Fruit fly (Drosophila melanogaster) whole organism, embryonic: ENCODE data around the gene CG44257.

Experiments used
- Abd-B ChIP-seq: fragments of 200-800 bp; sonication (Bioruptor generic); optimal IDR thresholded peaks from 2 replicates; lab custom pipeline; 2018; ENCODE audit warnings: missing biosample characterization, mild to moderate bottlenecking, missing genetic modification characterization, moderate library complexity
- Atf6 ChIP-seq: fragments of 200-800 bp; sonication (Bioruptor generic); IDR thresholded peaks from 2 replicates; pipeline ENCODE4 v1.3.6; 2022; ENCODE audit warnings: missing biosample characterization, missing genetic modification characterization
- CG10431 ChIP-seq: fragments of 200-800 bp; sonication (Bioruptor generic); optimal IDR thresholded peaks from 3 replicates; lab custom pipeline; 2018; ENCODE audit warnings: missing biosample characterization, mild to moderate bottlenecking, missing genetic modification characterization
- CG10654 ChIP-seq: fragments of 200-800 bp; sonication (Bioruptor generic); optimal IDR thresholded peaks from 2 replicates; lab custom pipeline; 2016; ENCODE audit warnings: missing biosample characterization, missing genetic modification characterization
- CG14014 ChIP-seq: fragments of 200-800 bp; sonication (Bioruptor generic); IDR thresholded peaks from 2 replicates; pipeline ENCODE4 v1.3.6; 2022; ENCODE audit warnings: missing biosample characterization, missing genetic modification characterization
- CG1603 ChIP-seq: fragments of 200-800 bp; sonication (Bioruptor generic); optimal IDR thresholded peaks from 2 replicates; lab custom pipeline; 2019; ENCODE audit warnings: missing biosample characterization, mild to moderate bottlenecking, missing genetic modification characterization, moderate library complexity
- CG16815 ChIP-seq: fragments of 200-800 bp; sonication (Bioruptor generic); optimal IDR thresholded peaks from 3 replicates; lab custom pipeline; 2017; ENCODE audit warnings: missing biosample characterization, mild to moderate bottlenecking, missing genetic modification characterization
- CG18476 ChIP-seq: fragments of 200-800 bp; sonication (Bioruptor generic); optimal IDR thresholded peaks from 2 replicates; lab custom pipeline; 2016; ENCODE audit warnings: missing biosample characterization, mild to moderate bottlenecking, missing genetic modification characterization
- CG18764 ChIP-seq: fragments of 200-800 bp; sonication (Bioruptor generic); optimal IDR thresholded peaks from 3 replicates; lab custom pipeline; 2016; ENCODE audit warnings: missing biosample characterization, missing genetic modification characterization
- CG42726 ChIP-seq: fragments of 200-800 bp; sonication (Bioruptor generic); IDR thresholded peaks from 2 replicates; pipeline ENCODE4 v1.3.6; 2022; ENCODE audit warnings: missing biosample characterization, missing genetic modification characterization; ENCODE audit not compliant: partially characterized antibody
- CG43689 ChIP-seq: fragments of 200-800 bp; sonication (Bioruptor generic); IDR thresholded peaks from 2 replicates; pipeline ENCODE4 v1.3.6; 2022; ENCODE audit warnings: missing biosample characterization, missing genetic modification characterization
- CG4424 ChIP-seq: fragments of 200-800 bp; sonication (Bioruptor generic); optimal IDR thresholded peaks from 3 replicates; lab custom pipeline; 2016; ENCODE audit warnings: missing biosample characterization, missing genetic modification characterization
- CG4617 ChIP-seq: fragments of 200-800 bp; sonication (Bioruptor generic); optimal IDR thresholded peaks from 3 replicates; lab custom pipeline; 2016; ENCODE audit warnings: missing biosample characterization, missing genetic modification characterization, borderline replicate concordance
- CG6765 ChIP-seq: fragments of 200-800 bp; sonication (Bioruptor generic); optimal IDR thresholded peaks from 3 replicates; lab custom pipeline; 2017; ENCODE audit warnings: missing biosample characterization, mild to moderate bottlenecking, missing genetic modification characterization
- CG7372 ChIP-seq: fragments of 200-800 bp; sonication (Bioruptor generic); IDR thresholded peaks from 2 replicates; pipeline ENCODE4 v1.3.6; 2022; ENCODE audit warnings: missing biosample characterization, missing genetic modification characterization
- CG9215 ChIP-seq: fragments of 200-800 bp; sonication (Bioruptor generic); IDR thresholded peaks from 2 replicates; pipeline ENCODE4 v1.3.6; 2022; ENCODE audit warnings: missing biosample characterization, missing genetic modification characterization
- CG9609 ChIP-seq: fragments of 200-800 bp; sonication (Bioruptor generic); optimal IDR thresholded peaks from 3 replicates; lab custom pipeline; 2016; ENCODE audit warnings: missing biosample characterization, missing genetic modification characterization
- CG9727 ChIP-seq: fragments of 200-800 bp; sonication (Bioruptor generic); optimal IDR thresholded peaks from 3 replicates; lab custom pipeline; 2017; ENCODE audit warnings: missing biosample characterization, mild to moderate bottlenecking, missing genetic modification characterization
- D19B ChIP-seq: fragments of 200-800 bp; sonication (Bioruptor generic); optimal IDR thresholded peaks from 2 replicates; lab custom pipeline; 2017; ENCODE audit warnings: missing biosample characterization, mild to moderate bottlenecking, missing genetic modification characterization
- Deaf1 ChIP-seq: fragments of 200-800 bp; optimal IDR thresholded peaks from 3 replicates; lab custom pipeline; 2019; ENCODE audit warnings: missing biosample characterization, mild to moderate bottlenecking, missing genetic modification characterization, moderate library complexity
- Dfd ChIP-seq, 2 experiments: fragments of >200 bp; optimal IDR thresholded peaks; 2 replicates each; lab custom pipeline; 2017; ENCODE audit warnings: missing biosample characterization in 2 of 2, missing genetic modification characterization in 2 of 2
- Dp ChIP-seq: fragments of 200-800 bp; sonication (Bioruptor generic); optimal IDR thresholded peaks from 2 replicates; lab custom pipeline; 2018; ENCODE audit warnings: missing biosample characterization, mild to moderate bottlenecking, missing genetic modification characterization, moderate library complexity
- Drgx ChIP-seq: fragments of 200-800 bp; sonication (Bioruptor generic); IDR thresholded peaks from 2 replicates; pipeline ENCODE4 v1.3.6; 2022; ENCODE audit warnings: missing biosample characterization, missing genetic modification characterization
- E2f1 ChIP-seq: fragments of 200-800 bp; sonication (Bioruptor generic); IDR thresholded peaks from 2 replicates; pipeline ENCODE4 v1.3.6; 2022; ENCODE audit warnings: missing biosample characterization, missing genetic modification characterization
- Ets97D ChIP-seq: fragments of 200-800 bp; sonication (Bioruptor generic); optimal IDR thresholded peaks from 3 replicates; lab custom pipeline; 2016; ENCODE audit warnings: missing biosample characterization, missing genetic modification characterization
- Hr51 ChIP-seq, 2 experiments: fragments of 200-800 bp; sonication (Bioruptor generic); optimal IDR thresholded peaks; 2 replicates in 1 of 2; 3 replicates in 1 of 2; lab custom pipeline; 2016 to 2018; ENCODE audit warnings: missing biosample characterization in 2 of 2, missing genetic modification characterization in 2 of 2, mild to moderate bottlenecking in 1 of 2, moderate library complexity in 1 of 2
- Oaz ChIP-seq: fragments of 200-800 bp; sonication (Bioruptor generic); IDR thresholded peaks from 2 replicates; pipeline ENCODE4 v1.3.6; 2022; ENCODE audit warnings: missing biosample characterization, missing genetic modification characterization
- Opbp ChIP-seq: fragments of 200-800 bp; sonication (Bioruptor generic); IDR thresholded peaks from 3 replicates; pipeline ENCODE4 v1.3.6; 2022; ENCODE audit warnings: missing biosample characterization, missing genetic modification characterization; ENCODE audit not compliant: partially characterized antibody
- Ptx1 ChIP-seq: fragments of 200-800 bp; sonication (Bioruptor generic); IDR thresholded peaks from 2 replicates; pipeline ENCODE4 v1.3.6; 2022; ENCODE audit warnings: missing biosample characterization, missing genetic modification characterization
- Rfx ChIP-seq: fragments of 200-800 bp; sonication (Bioruptor generic); IDR thresholded peaks from 2 replicates; pipeline ENCODE4 v1.3.6; 2022; ENCODE audit warnings: missing biosample characterization, missing genetic modification characterization
- ap ChIP-seq: fragments of 200-800 bp; sonication (Bioruptor generic); IDR thresholded peaks from 2 replicates; pipeline ENCODE4 v1.3.6; 2022; ENCODE audit warnings: missing biosample characterization, missing genetic modification characterization
- chinmo ChIP-seq: fragments of 200-800 bp; sonication (Bioruptor generic); IDR thresholded peaks from 4 replicates; pipeline ENCODE4 v1.3.6; 2022; ENCODE audit warnings: missing biosample characterization, missing genetic modification characterization; ENCODE audit not compliant: partially characterized antibody
- chn ChIP-seq: fragments of 200-800 bp; sonication (Bioruptor generic); optimal IDR thresholded peaks from 2 replicates; lab custom pipeline; 2016; ENCODE audit warnings: missing biosample characterization, missing genetic modification characterization
- dpn ChIP-seq, 2 experiments: fragments of 200-800 bp; sonication (Bioruptor generic); optimal IDR thresholded peaks; 3 replicates each; lab custom pipeline; 2016; ENCODE audit warnings: missing biosample characterization in 2 of 2, missing genetic modification characterization in 2 of 2
- ems ChIP-seq: fragments of 200-800 bp; sonication (Bioruptor generic); optimal IDR thresholded peaks from 3 replicates; lab custom pipeline; 2016; ENCODE audit warnings: missing biosample characterization, missing genetic modification characterization
- fd96Cb ChIP-seq: fragments of 200-800 bp; sonication (Bioruptor generic); optimal IDR thresholded peaks from 2 replicates; lab custom pipeline; 2018; ENCODE audit warnings: missing biosample characterization, mild to moderate bottlenecking, missing genetic modification characterization, moderate library complexity
- gce ChIP-seq: fragments of 200-800 bp; sonication (Bioruptor generic); IDR thresholded peaks from 3 replicates; pipeline ENCODE4 v1.3.6; 2022; ENCODE audit warnings: missing biosample characterization, missing genetic modification characterization
- gcm2 ChIP-seq: fragments of 200-800 bp; sonication (Bioruptor generic); optimal IDR thresholded peaks from 2 replicates; lab custom pipeline; 2016; ENCODE audit warnings: missing biosample characterization, missing genetic modification characterization
- kah ChIP-seq: fragments of 200-800 bp; sonication (Bioruptor generic); optimal IDR thresholded peaks from 2 replicates; lab custom pipeline; 2018; ENCODE audit warnings: missing biosample characterization, mild to moderate bottlenecking, missing genetic modification characterization
- pho ChIP-seq: fragments of 200-800 bp; sonication (Bioruptor generic); optimal IDR thresholded peaks from 2 replicates; lab custom pipeline; 2016; ENCODE audit warnings: missing biosample characterization, missing genetic modification characterization
- pnt ChIP-seq: fragments of 200-800 bp; sonication (Bioruptor generic); optimal IDR thresholded peaks from 3 replicates; lab custom pipeline; 2016; ENCODE audit warnings: missing biosample characterization, missing genetic modification characterization
- pum ChIP-seq: fragments of 200-800 bp; sonication (Bioruptor generic); optimal IDR thresholded peaks from 2 replicates; lab custom pipeline; 2016; ENCODE audit warnings: missing biosample characterization, missing genetic modification characterization
- rib ChIP-seq: fragments of 200-800 bp; sonication (Bioruptor generic); IDR thresholded peaks from 2 replicates; pipeline ENCODE4 v1.3.6; 2022; ENCODE audit warnings: missing biosample characterization, missing genetic modification characterization
- ro ChIP-seq: fragments of 200-800 bp; sonication (Bioruptor generic); IDR thresholded peaks from 2 replicates; pipeline ENCODE4 v1.3.6; 2022; ENCODE audit warnings: missing biosample characterization, missing genetic modification characterization
- ssp ChIP-seq: fragments of 200-800 bp; sonication (Bioruptor generic); IDR thresholded peaks from 2 replicates; pipeline ENCODE4 v1.3.6; 2022; ENCODE audit warnings: missing biosample characterization, missing genetic modification characterization
- tin ChIP-seq: fragments of 200-800 bp; sonication (Bioruptor generic); optimal IDR thresholded peaks from 3 replicates; lab custom pipeline; 2016; ENCODE audit warnings: missing biosample characterization, missing genetic modification characterization
- tna ChIP-seq: fragments of 200-800 bp; sonication (Bioruptor generic); IDR thresholded peaks from 2 replicates; pipeline ENCODE4 v1.3.6; 2022; ENCODE audit warnings: missing biosample characterization, missing genetic modification characterization; ENCODE audit not compliant: partially characterized antibody
- trem ChIP-seq: fragments of 200-800 bp; optimal IDR thresholded peaks from 3 replicates; lab custom pipeline; 2019; ENCODE audit warnings: missing biosample characterization, mild to moderate bottlenecking, missing genetic modification characterization, moderate library complexity
- unpg ChIP-seq: fragments of 200-800 bp; sonication (Bioruptor generic); optimal IDR thresholded peaks from 3 replicates; lab custom pipeline; 2018; ENCODE audit warnings: missing biosample characterization, mild to moderate bottlenecking, missing genetic modification characterization, moderate library complexity
- zfh1 ChIP-seq: fragments of 200-800 bp; sonication (Bioruptor generic); IDR thresholded peaks from 3 replicates; pipeline ENCODE4 v1.3.6; 2022; ENCODE audit warnings: missing biosample characterization, missing genetic modification characterization

CG44257 gene

dm6 chr3R:17231579-17231978 is 33.5 kb upstream of the CG44257 start (continued):
- no peak for TF ChIP-seq CG6765 (GFP tag; lab: Kevin White, UChicago)
- TF ChIP-seq E2f1 (GFP tag; lab: Robert Waterston, UW), result 0 out of 2 replicates have a peak, but pooled peaks have one; percentile 6
- no peak for TF ChIP-seq ro
- peak; percentile 20 for TF ChIP-seq ems
- no peak for TF ChIP-seq pum (GFP tag; lab: Kevin White, UChicago)
- no peak for TF ChIP-seq pho (GFP tag; lab: Kevin White, UChicago)
- TF ChIP-seq CG10431 (GFP tag; lab: Kevin White, UChicago), result no peak
- peak; percentile 23; the same call in 1 of the 2 replicates for TF ChIP-seq CG7372 (GFP tag; lab: Robert Waterston, UW)
- 0 out of 2 replicates have a peak, but pooled peaks have one; percentile 7 for TF ChIP-seq CG9215 (GFP tag; lab: Robert Waterston, UW)
- TF ChIP-seq D19B (GFP tag; lab: Kevin White, UChicago), result no peak
- TF ChIP-seq dpn (GFP tag; optimal IDR thresholded peaks at IDR 0.05; lab: Kevin White, UChicago), result peak in 1 of 2 experiments; percentile 44
- TF ChIP-seq Oaz (GFP tag; lab: Robert Waterston, UW), result no peak
- no peak for TF ChIP-seq trem (tag; lab: Kevin White, UChicago)
- TF ChIP-seq CG43689 (GFP tag; lab: Robert Waterston, UW), result no peak
- peak; percentile 32 for TF ChIP-seq CG10654 (GFP tag; lab: Kevin White, UChicago)
- peak in 1 of 2 experiments; percentile 30 for TF ChIP-seq Hr51 (GFP tag; optimal IDR thresholded peaks at IDR 0.05; lab: Kevin White, UChicago)
- peak; percentile 15 for TF ChIP-seq CG16815 (GFP tag; lab: Kevin White, UChicago)
- peak; percentile 44; the same call in 1 of the 2 replicates for TF ChIP-seq ssp (GFP tag; lab: Robert Waterston, UW)
- peak; percentile 57; the same call in 2 of the 3 replicates for TF ChIP-seq zfh1 (GFP tag; lab: Robert Waterston, UW)
- TF ChIP-seq ap, result peak; percentile 33; the same call in 1 of the 2 replicates
- peak; percentile 28 for TF ChIP-seq pnt
- TF ChIP-seq Rfx (GFP tag; lab: Robert Waterston, UW), result 0 out of 2 replicates have a peak, but pooled peaks have one; percentile 42
- TF ChIP-seq Dp (GFP tag; lab: Kevin White, UChicago), result no peak
- no peak for TF ChIP-seq CG4617 (GFP tag; lab: Kevin White, UChicago)
- TF ChIP-seq chinmo (GFP tag; lab: Robert Waterston, UW), result no peak; the same call in 3 of the 4 replicates
- TF ChIP-seq CG9727 (GFP tag; lab: Kevin White, UChicago), result no peak
- peak; percentile 50 for TF ChIP-seq fd96Cb (tag; lab: Kevin White, UChicago)
- TF ChIP-seq CG4424, result peak; percentile 37
- TF ChIP-seq chn (GFP tag; lab: Kevin White, UChicago), result peak; percentile 31
- no peak for TF ChIP-seq rib (GFP tag; lab: Robert Waterston, UW)
- TF ChIP-seq gcm2, result no peak
- TF ChIP-seq tin (GFP tag; lab: Kevin White, UChicago), result peak; percentile 45
- no peak for TF ChIP-seq Drgx (GFP tag; lab: Robert Waterston, UW)
- TF ChIP-seq CG1603, result peak; percentile 55
- peak; percentile 86 for TF ChIP-seq Abd-B
- no peak for TF ChIP-seq Dfd (GFP tag; optimal IDR thresholded peaks at IDR 0.05; lab: Kevin White, UChicago)
- no peak for TF ChIP-seq tna (GFP tag; lab: Robert Waterston, UW)
- TF ChIP-seq CG14014 (GFP tag; lab: Robert Waterston, UW), result 0 out of 2 replicates have a peak, but pooled peaks have one; percentile 14
- peak; percentile 5 for TF ChIP-seq CG18764 (GFP tag; lab: Kevin White, UChicago)
- TF ChIP-seq Ptx1, result 0 out of 2 replicates have a peak, but pooled peaks have one; percentile 27
- peak; percentile 28 for TF ChIP-seq Ets97D
- TF ChIP-seq CG42726 (GFP tag; lab: Robert Waterston, UW), result 0 out of 2 replicates have a peak, but pooled peaks have one; percentile 27
- no peak for TF ChIP-seq Atf6 (GFP tag; lab: Robert Waterston, UW)
- no peak for TF ChIP-seq Deaf1
- TF ChIP-seq unpg (GFP tag; lab: Kevin White, UChicago), result no peak
- 0 out of 3 replicates have a peak, but pooled peaks have one; percentile 42 for TF ChIP-seq gce (GFP tag; lab: Robert Waterston, UW)
- TF ChIP-seq kah (GFP tag; lab: Kevin White, UChicago), result no peak
- no peak for TF ChIP-seq CG18476 (GFP tag; lab: Kevin White, UChicago)
- peak; percentile 54; the same call in 1 of the 3 replicates for TF ChIP-seq Opbp (GFP tag; lab: Robert Waterston, UW)
- no peak for TF ChIP-seq CG9609 (GFP tag; lab: Kevin White, UChicago)
